Worm (Caenorhabditis elegans) whole organism, late embryonic: ENCODE measurements around the gene cpg-24.

Source experiments
- C08G9.2 ChIP-seq: sonication (generic microtip); optimal IDR thresholded peaks from 2 replicates; lab custom pipeline; 2016; ENCODE audit warnings: mild to moderate bottlenecking, missing genetic modification characterization, moderate library complexity, missing compliant biosample characterization
- F13H6.1 ChIP-seq: sonication (generic microtip); optimal IDR thresholded peaks from 2 replicates; lab custom pipeline; 2016; ENCODE audit warnings: missing genetic modification characterization, missing compliant biosample characterization
- K02D7.2 ChIP-seq: sonication (generic microtip); optimal IDR thresholded peaks from 2 replicates; lab custom pipeline; 2017; ENCODE audit warnings: mild to moderate bottlenecking, missing genetic modification characterization, missing compliant biosample characterization
- K09A11.1 ChIP-seq: sonication (generic microtip); optimal IDR thresholded peaks from 2 replicates; lab custom pipeline; 2017; ENCODE audit warnings: antibody characterized with exemption, mild to moderate bottlenecking, missing genetic modification characterization, missing compliant biosample characterization; ENCODE audit not compliant: insufficient read depth
- Y22D7AL.16 ChIP-seq: sonication (generic microtip); optimal IDR thresholded peaks from 2 replicates; lab custom pipeline; 2016; ENCODE audit warnings: missing genetic modification characterization, missing compliant biosample characterization
- ahr-1 ChIP-seq: sonication (generic microtip); optimal IDR thresholded peaks from 2 replicates; lab custom pipeline; 2016; ENCODE audit warnings: missing genetic modification characterization, missing compliant biosample characterization
- ceh-14 ChIP-seq: sonication (generic microtip); optimal IDR thresholded peaks from 2 replicates; lab custom pipeline; 2016; ENCODE audit warnings: missing genotype, missing genetic modification characterization, missing compliant biosample characterization
- ceh-18 ChIP-seq: sonication (generic microtip); optimal IDR thresholded peaks from 2 replicates; lab custom pipeline; 2016; ENCODE audit warnings: missing genetic modification characterization, missing compliant biosample characterization
- ceh-19 ChIP-seq: fragments of 200-800 bp; sonication (Bioruptor generic); optimal IDR thresholded peaks from 2 replicates; lab custom pipeline; 2018; ENCODE audit warnings: mild to moderate bottlenecking, missing genetic modification characterization, missing compliant biosample characterization
- ceh-24 ChIP-seq: sonication (generic microtip); optimal IDR thresholded peaks from 2 replicates; lab custom pipeline; 2016; ENCODE audit warnings: mild to moderate bottlenecking, missing genetic modification characterization, missing compliant biosample characterization
- ceh-45 ChIP-seq: fragments of 200-800 bp; sonication (Bioruptor generic); IDR thresholded peaks from 2 replicates; pipeline ENCODE4 v1.3.6; 2022; ENCODE audit warnings: missing genetic modification reagents, missing genetic modification characterization, missing compliant biosample characterization
- ceh-48 ChIP-seq: sonication (generic microtip); optimal IDR thresholded peaks from 2 replicates; lab custom pipeline; 2016; ENCODE audit warnings: missing genetic modification characterization, inconsistent platforms, missing compliant biosample characterization
- ceh-6 ChIP-seq: fragments of 200-800 bp; sonication (Bioruptor generic); optimal IDR thresholded peaks from 2 replicates; lab custom pipeline; 2018; ENCODE audit warnings: mild to moderate bottlenecking, missing genetic modification characterization, missing compliant biosample characterization
- dmd-4 ChIP-seq: sonication (generic microtip); optimal IDR thresholded peaks from 2 replicates; lab custom pipeline; 2016; ENCODE audit warnings: borderline replicate concordance, missing genetic modification characterization, missing compliant biosample characterization
- dve-1 ChIP-seq: sonication (generic microtip); optimal IDR thresholded peaks from 2 replicates; lab custom pipeline; 2017; ENCODE audit warnings: antibody characterized with exemption, mild to moderate bottlenecking, missing genetic modification characterization, missing compliant biosample characterization
- elt-4 ChIP-seq: sonication (generic microtip); optimal IDR thresholded peaks from 2 replicates; lab custom pipeline; 2016; ENCODE audit warnings: missing genetic modification characterization, missing compliant biosample characterization
- eyg-1 ChIP-seq: sonication (generic microtip); optimal IDR thresholded peaks from 2 replicates; lab custom pipeline; 2016; ENCODE audit warnings: missing genotype, missing genetic modification characterization, missing compliant biosample characterization
- fax-1 ChIP-seq: sonication (generic microtip); optimal IDR thresholded peaks from 2 replicates; lab custom pipeline; 2016; ENCODE audit warnings: missing genotype, missing genetic modification characterization, missing compliant biosample characterization
- fkh-10 ChIP-seq: fragments of 150-350 bp; optimal IDR thresholded peaks from 2 replicates; lab custom pipeline; 2014; ENCODE audit warnings: missing biosample characterization, missing genetic modification reagents, missing genetic modification characterization
- hlh-15 ChIP-seq: sonication (generic microtip); optimal IDR thresholded peaks from 2 replicates; lab custom pipeline; 2016; ENCODE audit warnings: missing genetic modification characterization, missing compliant biosample characterization
- hlh-6 ChIP-seq: sonication (generic microtip); optimal IDR thresholded peaks from 2 replicates; lab custom pipeline; 2016; ENCODE audit warnings: missing genotype, missing genetic modification characterization, missing compliant biosample characterization
- hlh-8 ChIP-seq: sonication (generic microtip); optimal IDR thresholded peaks from 2 replicates; lab custom pipeline; 2016; ENCODE audit warnings: missing genotype, missing genetic modification characterization, missing compliant biosample characterization
- lim-6 ChIP-seq: sonication (generic microtip); optimal IDR thresholded peaks from 2 replicates; lab custom pipeline; 2016; ENCODE audit warnings: missing genetic modification characterization, missing compliant biosample characterization
- lin-11 ChIP-seq: fragments of 200-800 bp; sonication (Bioruptor generic); optimal IDR thresholded peaks from 2 replicates; lab custom pipeline; 2018; ENCODE audit warnings: mild to moderate bottlenecking, missing genetic modification characterization, missing compliant biosample characterization
- madf-2 ChIP-seq: sonication (generic microtip); optimal IDR thresholded peaks from 2 replicates; lab custom pipeline; 2017; ENCODE audit warnings: missing genetic modification characterization, missing compliant biosample characterization
- mec-3 ChIP-seq: sonication (generic microtip); optimal IDR thresholded peaks from 2 replicates; lab custom pipeline; 2016; ENCODE audit warnings: borderline replicate concordance, missing genetic modification characterization, missing compliant biosample characterization
- nfya-1 ChIP-seq: sonication (generic microtip); optimal IDR thresholded peaks from 2 replicates; lab custom pipeline; 2017; ENCODE audit warnings: missing genetic modification characterization, mild to moderate bottlenecking, missing compliant biosample characterization, antibody characterized with exemption, moderate library complexity
- npax-4 ChIP-seq: sonication (generic microtip); optimal IDR thresholded peaks from 2 replicates; lab custom pipeline; 2016; ENCODE audit warnings: missing genetic modification characterization, missing compliant biosample characterization
- odd-2 ChIP-seq: sonication (generic microtip); optimal IDR thresholded peaks from 2 replicates; lab custom pipeline; 2017; ENCODE audit warnings: antibody characterized with exemption, mild to moderate bottlenecking, missing genetic modification characterization, missing compliant biosample characterization
- pag-3 ChIP-seq: sonication (generic microtip); optimal IDR thresholded peaks from 2 replicates; lab custom pipeline; 2016; ENCODE audit warnings: missing compliant biosample characterization, missing genetic modification characterization, borderline replicate concordance
- pat-9 ChIP-seq: fragments of 200-800 bp; sonication (Bioruptor generic); optimal IDR thresholded peaks from 2 replicates; lab custom pipeline; 2018; ENCODE audit warnings: mild to moderate bottlenecking, missing genetic modification characterization, moderate library complexity, missing compliant biosample characterization
- pax-1 ChIP-seq: fragments of 150-350 bp; optimal IDR thresholded peaks from 2 replicates; lab custom pipeline; 2014; ENCODE audit warnings: missing biosample characterization, missing genetic modification characterization
- pros-1 ChIP-seq: fragments of 150-350 bp; optimal IDR thresholded peaks from 2 replicates; lab custom pipeline; 2014; ENCODE audit warnings: missing biosample characterization, missing genetic modification reagents, missing genetic modification characterization
- ref-2 ChIP-seq: sonication (generic microtip); optimal IDR thresholded peaks from 2 replicates; lab custom pipeline; 2016; ENCODE audit warnings: missing genetic modification characterization, missing compliant biosample characterization
- sdc-2 ChIP-seq: sonication (generic microtip); optimal IDR thresholded peaks from 2 replicates; lab custom pipeline; 2016; ENCODE audit warnings: missing genotype, missing genetic modification characterization, missing compliant biosample characterization
- sox-4 ChIP-seq: sonication (generic microtip); optimal IDR thresholded peaks from 2 replicates; lab custom pipeline; 2017; ENCODE audit warnings: mild to moderate bottlenecking, missing genetic modification characterization, inconsistent platforms, missing compliant biosample characterization
- tbx-2 ChIP-seq: sonication (generic microtip); optimal IDR thresholded peaks from 2 replicates; lab custom pipeline; 2016; ENCODE audit warnings: missing genetic modification characterization, missing compliant biosample characterization
- tbx-7 ChIP-seq: sonication (generic microtip); optimal IDR thresholded peaks from 2 replicates; lab custom pipeline; 2016; ENCODE audit warnings: missing genotype, missing genetic modification characterization, missing compliant biosample characterization
- unc-42 ChIP-seq: sonication (generic microtip); optimal IDR thresholded peaks from 2 replicates; lab custom pipeline; 2016; ENCODE audit warnings: missing genotype, missing genetic modification characterization, missing compliant biosample characterization
- unc-55 ChIP-seq: sonication (generic microtip); optimal IDR thresholded peaks from 2 replicates; lab custom pipeline; 2017; ENCODE audit warnings: missing biosample characterization, missing genetic modification reagents, missing genetic modification characterization
- unc-86 ChIP-seq: sonication (generic microtip); optimal IDR thresholded peaks from 2 replicates; lab custom pipeline; 2016; ENCODE audit warnings: missing genetic modification characterization, missing compliant biosample characterization

Gene cpg-24

DNA sequence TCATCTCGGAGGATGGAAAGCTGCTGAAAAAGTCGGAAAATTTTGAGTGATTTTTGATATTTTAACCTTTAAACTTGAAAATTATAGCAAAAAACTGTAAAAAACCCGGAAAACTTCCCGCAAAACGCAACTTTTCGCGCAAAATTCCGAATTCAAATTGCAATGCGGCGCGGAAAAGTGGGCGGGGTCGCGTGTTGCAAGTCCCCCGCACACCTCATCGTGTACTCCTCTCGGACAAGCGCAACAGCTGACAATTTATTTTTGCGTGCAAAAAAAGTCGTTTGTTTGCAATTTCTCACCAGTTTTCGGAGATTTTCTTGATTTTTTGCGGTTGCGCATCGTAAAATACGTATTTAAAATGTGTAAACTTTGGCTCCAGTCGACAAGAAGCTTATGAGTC lies 35.9 kb upstream of the cpg-24 start, which contains the start of gene npp-8 (continued):
- peak; percentile 50 for TF ChIP-seq ceh-48 (tag; lab: Kevin White, UChicago)
- peak; percentile 87 for TF ChIP-seq hlh-6
- TF ChIP-seq K02D7.2 (tag; lab: Kevin White, UChicago) = peak; percentile 79
- peak; percentile 50 for TF ChIP-seq dve-1 (tag; lab: Kevin White, UChicago)
- TF ChIP-seq hlh-8 = peak; percentile 82
- peak; percentile 93 for TF ChIP-seq tbx-2 (tag; lab: Kevin White, UChicago)
- peak; percentile 83 for TF ChIP-seq fax-1 (tag; lab: Kevin White, UChicago)
- peak; percentile 91 for TF ChIP-seq ceh-14 (tag; lab: Kevin White, UChicago)
- peak; percentile 67 for TF ChIP-seq ceh-6 (GFP tag; lab: Kevin White, UChicago)
- peak; percentile 61 for TF ChIP-seq unc-42 (tag; lab: Kevin White, UChicago)
- peak; percentile 58 for TF ChIP-seq madf-2 (tag; lab: Kevin White, UChicago)
- no peak for TF ChIP-seq fkh-10 (GFP tag; lab: Kevin White, UChicago)
- no peak for TF ChIP-seq ceh-45 (GFP tag; lab: Robert Waterston, UW)
- TF ChIP-seq sox-4 (tag; lab: Kevin White, UChicago) = peak; percentile 80
- TF ChIP-seq sdc-2 (tag; lab: Kevin White, UChicago) = peak; percentile 75
- no peak for TF ChIP-seq elt-4 (tag; lab: Kevin White, UChicago)
- peak; percentile 75 for TF ChIP-seq ahr-1 (tag; lab: Kevin White, UChicago)
- no peak for TF ChIP-seq pag-3 (tag; lab: Kevin White, UChicago)
- no peak for TF ChIP-seq pros-1 (tag; lab: Kevin White, UChicago)
- peak; percentile 64 for TF ChIP-seq Y22D7AL.16 (tag; lab: Kevin White, UChicago)
- peak; percentile 51 for TF ChIP-seq tbx-7 (tag; lab: Kevin White, UChicago)
- peak; percentile 27 for TF ChIP-seq ceh-24 (tag; lab: Kevin White, UChicago)
- peak; percentile 81 for TF ChIP-seq unc-86 (tag; lab: Kevin White, UChicago)
- TF ChIP-seq npax-4 (tag; lab: Kevin White, UChicago) = peak; percentile 34
- TF ChIP-seq, all 69 proteins: peak for 56

DNA sequence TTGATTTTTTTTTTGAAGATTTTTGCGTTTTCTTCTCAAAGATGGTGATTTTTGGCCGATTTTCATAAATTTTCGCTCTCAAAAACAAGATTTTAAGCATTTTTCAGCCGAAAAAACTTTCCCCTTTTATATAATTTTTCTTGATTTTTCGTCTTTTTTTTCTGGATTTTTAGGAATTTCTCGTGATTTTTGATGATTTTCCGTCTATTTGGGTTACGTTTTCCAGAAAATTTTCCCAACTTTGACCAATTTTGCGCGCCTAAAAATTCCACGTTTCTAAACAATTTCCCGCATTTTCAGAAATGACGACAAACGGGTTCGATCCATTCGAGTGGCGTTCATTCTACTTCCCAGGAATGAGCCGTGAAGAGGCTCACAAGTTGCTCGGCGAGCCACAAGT lies 34.7 kb upstream of the cpg-24 start, which contains the start of gene ced-2:
ced-2 (plus strand) TSS at position 301 of the 400 bp plus-strand sequence.
- TF ChIP-seq fkh-10 (GFP tag; lab: Kevin White, UChicago) = no peak
- TF ChIP-seq F13H6.1 = no peak
- no peak for TF ChIP-seq ceh-19 (GFP tag; lab: Kevin White, UChicago)

DNA sequence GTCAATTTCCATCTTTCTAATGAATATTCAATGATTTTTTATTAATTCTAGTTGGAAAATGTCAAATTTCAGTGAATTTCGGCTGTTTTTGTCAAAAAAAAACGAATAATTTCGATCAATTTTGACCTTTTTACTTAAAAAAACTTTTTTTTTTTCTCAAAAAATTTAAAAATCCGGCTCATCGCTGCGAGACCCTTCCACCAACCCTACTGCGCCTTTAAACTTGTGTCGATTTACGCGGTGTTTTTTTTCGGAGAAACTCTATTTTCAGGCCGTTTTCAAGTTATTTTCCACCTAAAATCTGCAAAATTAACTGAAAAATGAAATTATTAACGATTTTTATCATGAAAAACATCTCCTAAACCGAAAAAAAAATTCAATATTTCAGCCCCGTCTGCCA lies 31.0 kb upstream of the cpg-24 start:
- TF ChIP-seq pat-9 (tag; lab: Kevin White, UChicago) = no peak
- TF ChIP-seq npax-4 (tag; lab: Kevin White, UChicago) = no peak
- no peak for TF ChIP-seq hlh-6
- no peak for TF ChIP-seq K09A11.1
- no peak for TF ChIP-seq ref-2 (tag; lab: Kevin White, UChicago)
- no peak for TF ChIP-seq unc-86 (tag; lab: Kevin White, UChicago)
- no peak for TF ChIP-seq ceh-24 (tag; lab: Kevin White, UChicago)
- no peak for TF ChIP-seq F13H6.1
- TF ChIP-seq fkh-10 (GFP tag; lab: Kevin White, UChicago) = no peak
- no peak for TF ChIP-seq unc-55 (GFP tag; lab: Kevin White, UChicago)
- no peak for TF ChIP-seq pax-1 (tag; lab: Kevin White, UChicago)
- no peak for TF ChIP-seq dmd-4 (tag; lab: Kevin White, UChicago)
- no peak for TF ChIP-seq ceh-45 (GFP tag; lab: Robert Waterston, UW)
- TF ChIP-seq fax-1 (tag; lab: Kevin White, UChicago) = no peak
- TF ChIP-seq hlh-8 = no peak
- no peak for TF ChIP-seq ceh-18 (tag; lab: Kevin White, UChicago)
- no peak for TF ChIP-seq nfya-1 (tag; lab: Kevin White, UChicago)
- TF ChIP-seq ceh-19 (GFP tag; lab: Kevin White, UChicago) = no peak
- TF ChIP-seq C08G9.2 (tag; lab: Kevin White, UChicago) = no peak
- TF ChIP-seq K02D7.2 (tag; lab: Kevin White, UChicago) = no peak

DNA sequence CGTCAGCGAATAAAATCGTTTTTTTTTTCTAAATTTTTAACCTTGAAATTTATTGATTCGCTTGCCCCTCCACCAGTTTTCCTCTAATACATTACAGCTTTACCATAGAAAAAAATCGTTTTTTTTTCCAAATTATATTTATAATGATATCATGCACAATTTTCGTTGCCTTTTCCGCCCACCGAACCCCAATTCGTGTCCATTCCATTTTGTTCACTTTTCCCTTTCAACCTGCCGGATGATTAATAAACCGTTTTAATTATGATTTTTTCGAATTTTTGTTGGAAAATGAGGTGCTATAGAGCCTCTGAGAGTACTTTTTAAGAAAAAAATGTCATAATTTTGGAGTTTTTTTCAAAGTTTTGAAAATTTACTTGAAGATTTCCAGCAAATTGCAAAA lies 30.4 kb upstream of the cpg-24 start, which contains the start of gene set-23:
set-23 (plus strand) TSS at position 301 of the 400 bp plus-strand sequence.
- TF ChIP-seq unc-55 (GFP tag; lab: Kevin White, UChicago) (no peak), lin-11 (tag; lab: Kevin White, UChicago) (no peak), eyg-1 (tag; lab: Kevin White, UChicago) (no peak), mec-3 (tag; lab: Kevin White, UChicago) (no peak), ceh-24 (tag; lab: Kevin White, UChicago) (no peak), lim-6 (no peak), pat-9 (tag; lab: Kevin White, UChicago) (no peak), ceh-48 (tag; lab: Kevin White, UChicago) (no peak), odd-2 (tag; lab: Kevin White, UChicago) (no peak), pag-3 (tag; lab: Kevin White, UChicago) (no peak), hlh-15 (no peak), tbx-2 (tag; lab: Kevin White, UChicago) (no peak)
- TF ChIP-seq, all 69 proteins: peak for 0
